Worm (Caenorhabditis elegans) whole organism, early embryonic: ENCODE measurements around the gene F45E4.5.

Experiments
- B0310.2 ChIP-seq: sonication (generic microtip); optimal IDR thresholded peaks from 2 replicates; lab custom pipeline; 2016; ENCODE audit warnings: mild to moderate bottlenecking, missing genetic modification characterization, missing compliant biosample characterization
- F13C5.2 ChIP-seq: sonication (generic microtip); optimal IDR thresholded peaks from 2 replicates; lab custom pipeline; 2017; ENCODE audit warnings: mild to moderate bottlenecking, missing genetic modification characterization, inconsistent platforms, missing compliant biosample characterization
- aly-1 ChIP-seq: sonication (generic microtip); optimal IDR thresholded peaks from 2 replicates; lab custom pipeline; 2016; ENCODE audit warnings: missing genetic modification characterization, missing compliant biosample characterization
- ama-1 ChIP-seq: fragments of 150-350 bp; optimal IDR thresholded peaks from 2 replicates; lab custom pipeline; 2014
- ceh-36 ChIP-seq: sonication (generic microtip); optimal IDR thresholded peaks from 2 replicates; lab custom pipeline; 2016; ENCODE audit warnings: missing genetic modification characterization, inconsistent platforms, missing compliant biosample characterization
- flt-1 ChIP-seq: fragments of 200-800 bp; sonication (Bioruptor generic); IDR thresholded peaks from 2 replicates; pipeline ENCODE4 v1.3.6; 2022; ENCODE audit warnings: missing genetic modification characterization, missing compliant biosample characterization
- hmbx-1 ChIP-seq: sonication (generic microtip); optimal IDR thresholded peaks from 2 replicates; lab custom pipeline; 2016; ENCODE audit warnings: mild to moderate bottlenecking, missing genetic modification characterization, missing compliant biosample characterization
- scrt-1 ChIP-seq: fragments of 200-800 bp; sonication (Bioruptor generic); IDR thresholded peaks from 2 replicates; pipeline ENCODE4 v1.3.6; 2022; ENCODE audit warnings: missing genetic modification characterization, missing compliant biosample characterization
- sea-1 ChIP-seq: fragments of 200-800 bp; sonication (Bioruptor generic); conservative IDR thresholded peaks from 2 replicates; pipeline ENCODE4 v1.3.6; 2022; ENCODE audit warnings: missing genetic modification characterization, missing compliant biosample characterization
- tbx-11 ChIP-seq: fragments of 200-800 bp; sonication (Bioruptor generic); IDR thresholded peaks from 2 replicates; pipeline ENCODE4 v1.3.6; 2022; ENCODE audit warnings: missing genetic modification characterization, missing compliant biosample characterization
- tbx-37 ChIP-seq: fragments of 200-800 bp; sonication (Bioruptor generic); conservative IDR thresholded peaks from 2 replicates; pipeline ENCODE4 v1.3.6; 2022; ENCODE audit warnings: missing genetic modification reagents, missing genetic modification characterization, missing compliant biosample characterization
- tra-4 ChIP-seq: sonication (generic microtip); optimal IDR thresholded peaks from 2 replicates; lab custom pipeline; 2017; ENCODE audit warnings: missing genetic modification characterization, missing compliant biosample characterization

DNA sequence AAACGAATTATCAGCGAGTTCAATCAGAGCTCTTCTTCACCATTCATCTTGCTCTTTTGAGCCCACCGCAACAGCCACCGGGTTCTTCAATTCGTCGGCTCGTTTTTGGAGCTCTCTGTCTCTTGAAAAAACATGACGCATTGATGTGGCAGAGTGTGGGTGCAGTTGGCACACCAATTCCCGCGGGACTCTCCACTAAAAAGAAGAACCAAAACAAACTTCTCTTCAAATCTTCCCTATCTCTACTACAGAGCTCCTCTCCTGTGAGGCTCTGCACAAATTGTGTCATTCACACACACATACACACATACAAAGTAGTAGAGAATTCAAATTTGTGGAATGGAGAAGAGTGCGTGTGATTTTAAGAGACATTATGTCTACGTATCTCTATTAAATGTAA, 34.2 kb upstream of the F45E4.5 start:
- TF ChIP-seq tra-4 (tag; lab: Kevin White, UChicago) (no peak), tbx-37 (GFP tag; lab: Robert Waterston, UW) (no peak), ama-1 (no peak), tbx-11 (no peak), B0310.2 (tag; lab: Kevin White, UChicago) (no peak), sea-1 (GFP tag; lab: Robert Waterston, UW) (no peak), ceh-36 (tag; lab: Kevin White, UChicago) (no peak), hmbx-1 (tag; lab: Kevin White, UChicago) (no peak), scrt-1 (no peak), F13C5.2 (no peak), flt-1 (GFP tag; lab: Robert Waterston, UW) (no peak), aly-1 (tag; lab: Kevin White, UChicago) (no peak)
